Worm (Caenorhabditis elegans): ENCODE measurements around the gene srt-44.

- TF ChIP-seq W03F9.2 (tag; optimal IDR thresholded peaks at IDR 0.05) = no peak
- no peak for TF ChIP-seq dao-5 (tag; optimal IDR thresholded peaks at IDR 0.05)
- TF ChIP-seq him-1 (tag; optimal IDR thresholded peaks at IDR 0.05) = no peak
Observed at ce11 chrIV:15113117-15113516, 9.7 kb downstream of the srt-44 start, which contains the start of gene M199.134.
